Worm (Caenorhabditis elegans) whole organism, young adult: ENCODE measurements around the gene czw-1.

Source experiments
- B0261.1 ChIP-seq: sonication (generic microtip); optimal IDR thresholded peaks from 2 replicates; lab custom pipeline; 2016; ENCODE audit warnings: mild to moderate bottlenecking, missing genetic modification characterization, moderate library complexity, missing compliant biosample characterization
- F10E7.11 ChIP-seq: sonication (generic microtip); optimal IDR thresholded peaks from 2 replicates; lab custom pipeline; 2017; ENCODE audit warnings: mild to moderate bottlenecking, missing genetic modification characterization, moderate library complexity, missing compliant biosample characterization
- F57C9.4 ChIP-seq: sonication (generic microtip); optimal IDR thresholded peaks from 2 replicates; lab custom pipeline; 2017; ENCODE audit warnings: mild to moderate bottlenecking, missing genetic modification characterization, missing compliant biosample characterization
- T07F8.4 ChIP-seq: sonication (generic microtip); optimal IDR thresholded peaks from 2 replicates; lab custom pipeline; 2016; ENCODE audit warnings: mild to moderate bottlenecking, missing genetic modification characterization, moderate library complexity, missing compliant biosample characterization
- Y53F4B.3 ChIP-seq: fragments of 200-800 bp; sonication (Bioruptor generic); IDR thresholded peaks from 2 replicates; pipeline ENCODE4 v1.3.6; 2022; ENCODE audit warnings: missing genetic modification reagents, missing genetic modification characterization, missing compliant biosample characterization
- ama-1 ChIP-seq, 3 experiments: fragments of 150-350 bp in 1 of 3; sonication (generic microtip) in 2 of 3; optimal IDR thresholded peaks; 2 replicates each; lab custom pipeline; 2014 to 2018; ENCODE audit warnings: missing biosample characterization in 2 of 3, missing genetic modification characterization in 2 of 3, missing genetic modification reagents in 2 of 3
- aptf-3 ChIP-seq: fragments of 200-800 bp; sonication (Bioruptor generic); IDR thresholded peaks from 2 replicates; pipeline ENCODE4 v1.3.6; 2022; ENCODE audit warnings: missing genetic modification characterization, missing compliant biosample characterization
- attf-6 ChIP-seq: fragments of 200-800 bp; sonication (Bioruptor generic); IDR thresholded peaks from 2 replicates; pipeline ENCODE4 v1.3.6; 2022; ENCODE audit warnings: missing genetic modification reagents, missing genetic modification characterization, missing compliant biosample characterization
- bed-1 ChIP-seq: fragments of 200-800 bp; sonication (Bioruptor generic); IDR thresholded peaks from 2 replicates; pipeline ENCODE4 v1.3.6; 2022; ENCODE audit warnings: missing genetic modification reagents, missing genetic modification characterization, missing compliant biosample characterization
- cebp-1 ChIP-seq, 2 experiments: fragments of 200-800 bp in 1 of 2; sonication (Bioruptor generic) in 1 of 2; sonication (generic microtip) in 1 of 2; IDR thresholded peaks in 1 of 2; optimal IDR thresholded peaks in 1 of 2; 2 replicates each; pipeline versions ENCODE4 v1.3.6 to Lab custom; 2017 to 2022; ENCODE audit warnings: missing compliant biosample characterization in 2 of 2, missing genetic modification characterization in 2 of 2, mild to moderate bottlenecking in 1 of 2, missing genetic modification reagents in 1 of 2, moderate library complexity in 1 of 2
- ceh-100 ChIP-seq: fragments of 200-800 bp; sonication (Bioruptor generic); IDR thresholded peaks from 2 replicates; pipeline ENCODE4 v1.3.6; 2022; ENCODE audit warnings: missing genetic modification reagents, missing genetic modification characterization, missing compliant biosample characterization
- ceh-27 ChIP-seq: fragments of 200-800 bp; sonication (Bioruptor generic); optimal IDR thresholded peaks from 2 replicates; lab custom pipeline; 2018; ENCODE audit warnings: mild to moderate bottlenecking, missing genetic modification characterization, moderate library complexity, missing compliant biosample characterization
- dpl-1 ChIP-seq: fragments of 150-350 bp; optimal IDR thresholded peaks from 2 replicates; lab custom pipeline; 2014; ENCODE audit warnings: missing biosample characterization, missing genetic modification reagents, missing genetic modification characterization
- egrh-3 ChIP-seq: fragments of 200-800 bp; sonication (Bioruptor generic); IDR thresholded peaks from 2 replicates; pipeline ENCODE4 v1.3.6; 2022; ENCODE audit warnings: missing genetic modification reagents, missing genetic modification characterization, missing compliant biosample characterization
- ekl-4 ChIP-seq: fragments of 200-800 bp; sonication (Bioruptor generic); IDR thresholded peaks from 2 replicates; pipeline ENCODE4 v1.3.6; 2022; ENCODE audit warnings: missing genetic modification reagents, missing genetic modification characterization, missing compliant biosample characterization
- gei-17 ChIP-seq: fragments of 200-800 bp; sonication (Bioruptor generic); optimal IDR thresholded peaks from 2 replicates; lab custom pipeline; 2018; ENCODE audit warnings: mild to moderate bottlenecking, missing genetic modification characterization, missing compliant biosample characterization
- hlh-12 ChIP-seq: sonication (generic microtip); optimal IDR thresholded peaks from 2 replicates; lab custom pipeline; 2016; ENCODE audit warnings: missing genetic modification characterization, missing compliant biosample characterization
- hlh-26 ChIP-seq: fragments of 200-800 bp; sonication (Bioruptor generic); conservative IDR thresholded peaks from 2 replicates; pipeline ENCODE4 v1.3.6; 2022; ENCODE audit warnings: missing genetic modification reagents, missing genetic modification characterization, missing compliant biosample characterization
- hmg-1.2 ChIP-seq: fragments of 200-800 bp; sonication (Bioruptor generic); IDR thresholded peaks from 2 replicates; pipeline ENCODE4 v1.3.6; 2022; ENCODE audit warnings: missing genetic modification reagents, missing genetic modification characterization, missing compliant biosample characterization
- lin-35 ChIP-seq, 3 experiments: fragments of 150-350 bp in 2 of 3; sonication (generic microtip) in 1 of 3; optimal IDR thresholded peaks; 2 replicates each; lab custom pipeline; 2014 to 2018; ENCODE audit warnings: missing biosample characterization in 3 of 3, missing genetic modification characterization in 3 of 3, missing genetic modification reagents in 3 of 3
- madf-3 ChIP-seq: fragments of 200-800 bp; sonication (Bioruptor generic); IDR thresholded peaks from 2 replicates; pipeline ENCODE4 v1.3.6; 2022; ENCODE audit warnings: missing genetic modification reagents, missing genetic modification characterization, missing compliant biosample characterization
- madf-6 ChIP-seq: fragments of 200-800 bp; sonication (Bioruptor generic); IDR thresholded peaks from 2 replicates; pipeline ENCODE4 v1.3.6; 2022; ENCODE audit warnings: missing genetic modification reagents, missing genetic modification characterization, missing compliant biosample characterization
- nfya-1 ChIP-seq: sonication (generic microtip); optimal IDR thresholded peaks from 2 replicates; lab custom pipeline; 2017; ENCODE audit warnings: antibody characterized with exemption, missing compliant biosample characterization, missing genetic modification characterization, borderline replicate concordance; ENCODE audit not compliant: insufficient read depth
- nfyb-1 ChIP-seq: fragments of 200-800 bp; sonication (Bioruptor generic); IDR thresholded peaks from 2 replicates; pipeline ENCODE4 v1.3.6; 2022; ENCODE audit warnings: missing genetic modification reagents, missing genetic modification characterization, missing compliant biosample characterization
- nhr-90 ChIP-seq: sonication (generic microtip); optimal IDR thresholded peaks from 2 replicates; lab custom pipeline; 2016; ENCODE audit warnings: missing genotype, mild to moderate bottlenecking, missing genetic modification characterization, missing compliant biosample characterization
- rpc-1 ChIP-seq, 2 experiments: fragments of 150-350 bp in 1 of 2; sonication (generic microtip) in 1 of 2; optimal IDR thresholded peaks; 2 replicates each; lab custom pipeline; 2014 to 2018; ENCODE audit warnings: missing biosample characterization in 1 of 2, missing genetic modification characterization in 1 of 2, missing genetic modification reagents in 1 of 2, missing genotype in 1 of 2
- snpc-1.1 ChIP-seq: sonication (generic microtip); optimal IDR thresholded peaks from 2 replicates; lab custom pipeline; 2017; ENCODE audit warnings: missing genetic modification characterization, mild to moderate bottlenecking, missing compliant biosample characterization, antibody characterized with exemption, moderate library complexity, missing genotype, missing genetic modification reagents; ENCODE audit not compliant: insufficient read depth
- xnd-1 ChIP-seq: sonication (generic microtip); optimal IDR thresholded peaks from 2 replicates; lab custom pipeline; 2016; ENCODE audit warnings: missing genotype, missing genetic modification reagents, missing genetic modification characterization, missing compliant biosample characterization
- zfh-2 ChIP-seq: fragments of 200-800 bp; sonication (Bioruptor generic); conservative IDR thresholded peaks from 2 replicates; pipeline ENCODE4 v1.3.6; 2022; ENCODE audit warnings: missing genetic modification reagents, missing genetic modification characterization, missing compliant biosample characterization

Gene czw-1

DNA sequence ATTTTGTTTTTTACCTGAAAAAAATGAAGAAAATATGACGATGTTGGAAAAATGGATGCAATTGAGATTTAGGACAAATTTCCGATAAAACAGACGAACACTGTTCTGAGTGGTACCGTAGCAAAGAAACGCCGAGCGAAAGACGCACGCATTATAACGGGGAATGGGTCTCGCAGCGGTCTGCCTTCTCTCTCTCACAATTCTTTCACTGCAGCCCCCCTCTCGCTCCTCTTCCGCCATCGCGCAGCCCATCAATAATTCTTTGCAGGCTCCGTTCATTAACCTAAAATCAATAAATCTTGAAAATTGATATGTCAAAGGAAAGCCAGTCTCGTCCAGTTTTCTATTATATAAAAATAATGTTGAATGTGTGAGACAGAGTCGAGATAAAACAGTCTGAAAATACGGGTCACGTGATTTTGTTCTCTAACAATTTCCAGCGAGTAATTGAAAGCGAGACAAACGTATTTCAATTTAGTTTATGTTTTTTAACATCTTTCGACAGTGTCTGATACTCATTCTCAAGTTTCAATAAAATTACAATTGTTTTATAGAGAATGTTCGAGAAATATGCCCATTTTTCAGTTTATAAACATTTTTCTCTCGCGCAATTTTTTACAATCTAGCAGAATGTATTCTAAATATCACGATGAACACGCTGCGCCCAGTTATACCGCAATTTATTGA, 37.0 kb downstream of the czw-1 start (continued):
- no peak for TF ChIP-seq F10E7.11
- peak; percentile 75 for TF ChIP-seq madf-6
- no peak for TF ChIP-seq F57C9.4 (tag; lab: Kevin White, UChicago)
- no peak for TF ChIP-seq ama-1 (optimal IDR thresholded peaks at IDR 0.05; lab: Kevin White, UChicago)
- no peak for TF ChIP-seq ama-1 (GFP tag; optimal IDR thresholded peaks at IDR 0.05; lab: Kevin White, UChicago)
- TF ChIP-seq nhr-90, result no peak
- TF ChIP-seq hmg-1.2 (GFP tag; lab: Robert Waterston, UW), result peak; percentile 25; the same call in 1 of the 2 replicates
- TF ChIP-seq hlh-26 (GFP tag; lab: Robert Waterston, UW), result no peak
- TF ChIP-seq xnd-1 (tag; lab: Kevin White, UChicago), result peak; percentile 46
- no peak for TF ChIP-seq nfya-1 (tag; lab: Kevin White, UChicago)

DNA sequence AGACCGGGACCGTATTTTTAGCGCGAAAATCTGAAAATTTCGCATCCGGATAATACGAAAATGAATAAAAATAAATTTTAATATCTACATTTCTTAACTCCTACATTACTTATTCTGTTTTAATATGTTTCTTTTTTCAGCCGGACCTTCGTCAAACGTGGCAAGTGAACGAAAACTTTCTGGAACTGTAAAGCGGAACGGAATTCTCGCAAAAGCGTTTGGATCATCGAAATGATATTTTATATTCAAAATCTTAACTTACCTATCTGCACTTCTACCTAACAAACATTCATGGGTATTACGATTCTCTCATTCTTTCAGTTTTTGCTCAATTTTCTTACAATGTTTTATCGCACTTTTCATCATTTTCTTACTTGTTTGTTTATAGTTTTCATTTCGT, 40.0 kb downstream of the czw-1 start:
- TF ChIP-seq bed-1 (GFP tag; lab: Robert Waterston, UW) (no peak), hlh-12 (tag; lab: Kevin White, UChicago) (no peak), B0261.1 (tag; lab: Kevin White, UChicago) (no peak), cebp-1 (GFP tag; IDR thresholded peaks at IDR 0.05; lab: Robert Waterston, UW) (no peak), cebp-1 (tag; optimal IDR thresholded peaks at IDR 0.05; lab: Kevin White, UChicago) (no peak), zfh-2 (GFP tag; lab: Robert Waterston, UW) (no peak), attf-6 (GFP tag; lab: Robert Waterston, UW) (no peak), aptf-3 (GFP tag; lab: Robert Waterston, UW) (no peak), ama-1 (optimal IDR thresholded peaks at IDR 0.05; lab: Kevin White, UChicago) (no peak), ama-1 (GFP tag; optimal IDR thresholded peaks at IDR 0.05; lab: Kevin White, UChicago) (no peak), ekl-4 (GFP tag; lab: Robert Waterston, UW) (no peak), xnd-1 (tag; lab: Kevin White, UChicago) (no peak), T07F8.4 (tag; lab: Kevin White, UChicago) (no peak)
- TF ChIP-seq, all 124 proteins: peak for 0

DNA sequence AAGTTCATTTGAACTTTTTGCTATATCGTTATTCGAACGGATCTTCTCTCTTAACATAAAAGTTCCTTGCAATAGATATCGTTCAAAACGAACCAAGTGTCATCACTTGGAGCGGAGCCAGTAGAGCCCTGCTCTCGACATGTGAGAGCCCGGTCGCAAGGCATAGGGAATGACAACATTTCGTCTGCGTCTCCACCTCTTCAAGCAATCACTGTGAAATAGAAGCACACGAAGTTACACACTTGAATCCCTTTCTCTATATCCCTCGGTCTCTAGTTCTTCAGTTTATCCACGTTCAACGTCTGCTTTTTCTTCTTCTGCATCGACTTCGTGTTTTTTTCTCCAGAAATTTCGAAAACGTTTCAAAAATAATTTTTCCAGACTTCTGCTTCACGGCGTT, 43.3 kb downstream of the czw-1 start, which contains the start of gene C49H3.6:
Gene C49H3.6 (plus strand): TSS at position 380 of the 400 bp plus-strand sequence.
- TF ChIP-seq cebp-1 (GFP tag; IDR thresholded peaks at IDR 0.05; lab: Robert Waterston, UW), result no peak
- TF ChIP-seq cebp-1 (tag; optimal IDR thresholded peaks at IDR 0.05; lab: Kevin White, UChicago), result peak; percentile 29
- peak; percentile 52; the same call in 1 of the 2 replicates for TF ChIP-seq nfyb-1 (GFP tag; lab: Robert Waterston, UW)
- no peak for TF ChIP-seq bed-1 (GFP tag; lab: Robert Waterston, UW)
- peak in 1 of 3 experiments; percentile 63 for TF ChIP-seq lin-35 (GFP tag; optimal IDR thresholded peaks at IDR 0.05; lab: Kevin White, UChicago)
- no peak for TF ChIP-seq dpl-1 (GFP tag; lab: Kevin White, UChicago)
- no peak for TF ChIP-seq gei-17
- no peak for TF ChIP-seq Y53F4B.3 (GFP tag; lab: Robert Waterston, UW)
- peak; percentile 43 for TF ChIP-seq ceh-27 (GFP tag; lab: Kevin White, UChicago)
- TF ChIP-seq rpc-1 (optimal IDR thresholded peaks at IDR 0.05; lab: Kevin White, UChicago), result no peak
- no peak for TF ChIP-seq rpc-1 (tag; optimal IDR thresholded peaks at IDR 0.05; lab: Kevin White, UChicago)
- TF ChIP-seq ceh-100 (GFP tag; lab: Robert Waterston, UW), result no peak
- TF ChIP-seq madf-6, result peak; percentile 19; the same call in 1 of the 2 replicates
- no peak for TF ChIP-seq egrh-3 (GFP tag; lab: Robert Waterston, UW)
- TF ChIP-seq madf-3 (GFP tag; lab: Robert Waterston, UW), result 0 out of 2 replicates have a peak, but pooled peaks have one; percentile 28
- TF ChIP-seq snpc-1.1 (tag; lab: Kevin White, UChicago), result no peak
